Fruit fly (Drosophila melanogaster) S2 (cell line): Measurements from ENCODE around the gene skd.

Experiments
- CG8478 ChIP-seq: fragments of >200 bp; optimal IDR thresholded peaks from 2 replicates; lab custom pipeline; 2018
- CTCF ChIP-seq, 2 experiments: fragments of >200 bp; optimal IDR thresholded peaks; 2 replicates each; lab custom pipeline; 2018

Gene skd

DNA sequence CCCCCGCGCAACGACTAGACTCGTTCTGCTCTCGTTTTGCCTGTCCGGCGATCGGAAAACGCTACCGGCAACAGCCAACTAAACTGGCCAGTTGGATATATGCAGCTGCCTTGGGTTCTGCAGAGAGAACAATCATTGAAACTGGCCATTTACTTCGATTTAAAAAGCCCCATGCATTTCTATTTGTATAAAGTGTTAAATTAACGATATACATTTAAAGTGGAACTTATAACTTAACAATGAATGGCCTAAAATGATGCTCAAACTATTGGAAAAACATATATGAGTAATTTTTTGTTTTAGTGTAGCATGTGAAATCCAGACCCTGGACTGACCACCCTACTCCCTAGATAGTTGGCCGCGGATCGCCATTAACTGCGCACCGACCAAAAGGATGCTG, 38.4 kb downstream of the skd start:
- TF ChIP-seq CG8478 (lab: Kevin White, UChicago) (no peak), CTCF (optimal IDR thresholded peaks at IDR 0.05; lab: Kevin White, UChicago) (no peak)

dm6 chr3L:20987895-20988294, 39.3 kb downstream of the skd start:
- TF ChIP-seq CG8478 (lab: Kevin White, UChicago), result no peak
- no peak for TF ChIP-seq CTCF (optimal IDR thresholded peaks at IDR 0.05; lab: Kevin White, UChicago)

dm6 chr3L:20986929-20987363, 40.3 kb downstream of the skd start:
- TF ChIP-seq CG8478 (lab: Kevin White, UChicago) (no peak), CTCF (optimal IDR thresholded peaks at IDR 0.05; lab: Kevin White, UChicago) (no peak)

dm6 chr3L:20984414-20985208, 42.6 kb downstream of the skd start:
- TF ChIP-seq CG8478 (lab: Kevin White, UChicago) (no peak), CTCF (optimal IDR thresholded peaks at IDR 0.05; lab: Kevin White, UChicago) (no peak)

- TF ChIP-seq CG8478 (lab: Kevin White, UChicago) (no peak), CTCF (optimal IDR thresholded peaks at IDR 0.05; lab: Kevin White, UChicago) (no peak)
Measured at dm6 chr3L:20983309-20983708, 43.9 kb downstream of the skd start.

DNA sequence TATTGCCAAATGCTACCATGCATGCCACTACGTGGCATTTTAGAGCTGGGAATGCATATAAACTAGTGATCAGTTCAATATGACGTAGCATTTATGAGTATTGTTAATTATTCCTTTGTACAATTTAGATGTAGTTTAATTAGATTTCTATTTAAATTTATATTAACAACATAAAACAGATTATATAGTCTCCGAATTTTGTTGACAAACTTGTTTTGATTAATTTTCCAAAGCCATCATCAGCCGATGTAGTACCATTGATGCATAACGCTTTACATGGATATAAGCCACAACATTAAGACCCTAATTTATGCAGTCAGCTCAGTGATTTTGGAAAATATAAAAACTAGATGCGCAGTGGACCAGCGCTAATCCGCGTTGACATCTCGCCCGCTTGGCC, 44.7 kb downstream of the skd start:
- no peak for TF ChIP-seq CTCF (optimal IDR thresholded peaks at IDR 0.05; lab: Kevin White, UChicago)
- TF ChIP-seq CG8478 (lab: Kevin White, UChicago), result no peak

DNA sequence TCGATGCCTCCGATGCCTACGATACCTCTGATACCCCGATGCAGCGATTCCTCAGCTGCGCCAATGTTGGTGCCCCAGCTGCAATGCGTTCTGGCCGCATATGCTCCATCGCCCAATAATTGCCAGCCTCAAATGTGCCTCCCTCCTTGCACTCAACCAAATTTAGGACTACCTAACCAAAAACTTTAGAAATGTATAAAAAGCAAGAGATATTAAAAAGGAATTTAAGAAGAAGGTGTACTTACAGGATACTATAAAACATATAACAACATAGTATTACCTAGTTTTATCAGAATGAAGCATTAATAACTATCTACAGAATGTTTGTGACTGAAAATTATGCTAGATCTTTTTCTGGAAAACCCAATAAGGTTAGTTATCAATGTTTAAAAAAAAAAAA, 45.5 kb downstream of the skd start:
- no peak for TF ChIP-seq CTCF (optimal IDR thresholded peaks at IDR 0.05; lab: Kevin White, UChicago)
- TF ChIP-seq CG8478 (lab: Kevin White, UChicago), result no peak

DNA sequence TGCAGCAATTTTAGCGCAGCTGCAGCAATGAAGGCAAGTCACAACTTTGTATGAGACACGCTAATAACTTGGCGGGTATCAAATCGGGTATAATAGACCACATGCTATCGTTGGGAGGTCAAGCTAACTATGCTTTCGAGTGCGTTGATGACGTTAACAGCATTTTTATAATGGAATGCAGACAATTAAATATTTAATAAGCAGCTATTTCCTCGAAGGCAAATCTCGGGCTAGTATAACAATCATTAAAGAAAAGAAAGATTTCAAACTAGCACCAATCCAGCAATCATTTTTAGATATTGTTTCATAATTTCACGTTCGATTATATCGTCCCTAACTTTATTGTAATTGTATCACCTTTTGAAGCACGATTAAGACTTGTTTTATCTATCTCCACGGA, 46.7 kb downstream of the skd start:
- TF ChIP-seq CG8478 (lab: Kevin White, UChicago) (no peak), CTCF (optimal IDR thresholded peaks at IDR 0.05; lab: Kevin White, UChicago) (no peak)

dm6 chr3L:20976967-20977720, 50.1 kb downstream of the skd start:
- no peak for TF ChIP-seq CG8478 (lab: Kevin White, UChicago)
- no peak for TF ChIP-seq CTCF (optimal IDR thresholded peaks at IDR 0.05; lab: Kevin White, UChicago)

DNA sequence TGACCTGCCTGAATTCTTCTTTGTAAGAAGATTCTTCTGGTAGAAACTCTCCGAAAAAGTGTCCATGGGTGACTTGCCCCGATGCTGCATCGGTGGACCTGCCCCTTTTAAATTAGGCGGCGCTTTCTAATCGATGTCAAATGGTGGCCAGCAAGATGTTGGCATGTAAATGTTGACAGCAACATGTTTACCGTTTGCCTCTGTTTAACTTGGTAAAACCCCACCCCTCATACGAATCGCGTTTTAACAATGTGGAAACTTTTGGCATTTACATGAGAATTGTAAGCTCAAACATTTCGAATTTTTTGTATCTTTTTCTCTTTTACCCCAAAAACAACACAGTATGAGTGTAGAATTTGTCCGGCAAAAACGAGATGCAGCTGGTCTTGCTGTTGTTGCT, 50.9 kb downstream of the skd start:
- no peak for TF ChIP-seq CG8478 (lab: Kevin White, UChicago)
- TF ChIP-seq CTCF (optimal IDR thresholded peaks at IDR 0.05; lab: Kevin White, UChicago), result no peak

- no peak for TF ChIP-seq CG8478 (lab: Kevin White, UChicago)
- no peak for TF ChIP-seq CTCF (optimal IDR thresholded peaks at IDR 0.05; lab: Kevin White, UChicago)
Measured at dm6 chr3L:20974600-20974999, 52.6 kb downstream of the skd start, which contains the start of gene CG33286. CG33286 (minus strand) TSS chr3L:20974700.

dm6 chr3L:20970563-20970962, 56.7 kb downstream of the skd start, which contains the start of gene CG33287:
CG33287 (minus strand) TSS chr3L:20970663.
- TF ChIP-seq CTCF (optimal IDR thresholded peaks at IDR 0.05; lab: Kevin White, UChicago) (no peak), CG8478 (lab: Kevin White, UChicago) (no peak)

- no peak for TF ChIP-seq CTCF (optimal IDR thresholded peaks at IDR 0.05; lab: Kevin White, UChicago)
- no peak for TF ChIP-seq CG8478 (lab: Kevin White, UChicago)
Measured at dm6 chr3L:20966662-20967061, 60.6 kb downstream of the skd start, which contains the start of gene CG12983. CG12983 (minus strand) TSS chr3L:20966762.

dm6 chr3L:20962455-20962854, 64.8 kb downstream of the skd start, which contains the start of gene CG10587:
CG10587 (minus strand) TSS chr3L:20962555.
- TF ChIP-seq CG8478 (lab: Kevin White, UChicago) (no peak), CTCF (optimal IDR thresholded peaks at IDR 0.05; lab: Kevin White, UChicago) (no peak)

DNA sequence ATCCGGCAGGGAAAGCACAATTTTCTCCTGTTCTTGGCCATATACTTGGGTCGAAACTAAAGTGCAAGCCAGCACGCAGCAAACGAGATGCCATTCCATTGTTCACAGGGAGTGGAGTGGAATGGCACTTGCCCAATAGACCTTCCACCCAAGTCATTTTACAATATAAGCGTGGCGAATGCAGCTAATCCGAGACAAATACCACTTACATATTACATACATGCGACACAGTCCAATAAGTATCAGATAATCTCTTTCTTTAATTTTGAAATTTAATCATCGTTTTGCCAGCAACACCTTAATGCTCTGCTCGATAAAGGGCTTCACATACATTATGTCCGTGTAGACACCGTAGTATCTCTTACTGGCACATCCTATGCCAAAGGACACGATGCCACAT, 65.9 kb downstream of the skd start, which contains the start of gene CG11037:
Gene CG11037 (minus strand): TSS at position 101 of the 400 bp plus-strand sequence.
- TF ChIP-seq CTCF (optimal IDR thresholded peaks at IDR 0.05; lab: Kevin White, UChicago) (no peak), CG8478 (lab: Kevin White, UChicago) (no peak)
